Fruit fly (Drosophila melanogaster): Measurements from ENCODE around the gene Cpr62Bb.
A peak's percentile ranks its signal among the peaks of the same experiment; 100 is the strongest.

Cpr62Bb gene

DNA sequence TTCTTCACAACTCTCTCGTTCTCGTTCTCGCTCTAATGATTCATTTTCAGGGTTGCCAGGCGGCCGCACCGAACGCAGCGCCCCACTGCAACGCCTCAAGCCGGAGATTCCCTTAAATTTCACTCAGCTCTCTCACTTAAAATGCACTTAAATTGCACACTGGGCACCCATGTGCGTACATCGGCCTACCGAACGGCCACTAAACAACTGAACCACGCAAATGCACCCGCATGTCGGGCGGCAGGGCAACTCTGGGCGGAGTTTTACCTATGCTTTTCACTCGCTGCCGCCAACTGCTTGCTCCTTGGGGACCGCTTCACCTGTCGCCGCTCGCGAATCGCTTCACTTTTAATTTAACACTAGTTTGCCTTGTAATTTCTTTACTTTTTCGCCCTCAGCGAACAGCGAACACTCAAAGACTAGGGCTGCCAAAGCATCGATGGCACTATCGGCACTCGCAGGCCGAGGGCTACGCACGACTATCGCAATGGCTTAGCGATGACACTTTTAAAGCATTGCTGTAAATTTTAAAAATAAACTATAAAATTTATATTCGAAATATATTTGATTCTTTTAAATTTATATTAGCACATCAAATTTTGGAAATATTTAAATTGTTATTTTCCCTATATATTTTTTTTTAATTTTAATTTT, 27.0 kb upstream of the Cpr62Bb start, which contains the start of gene Rap1 (continued):
- TF ChIP-seq HmgD (GFP tag; optimal IDR thresholded peaks at IDR 0.05), result peak; percentile 13
- TF ChIP-seq CG15601 (tag; optimal IDR thresholded peaks at IDR 0.05), result no peak
- peak; percentile 56 for TF ChIP-seq CG7786 (GFP tag; optimal IDR thresholded peaks at IDR 0.05)
- peak; percentile 50 for TF ChIP-seq Hsf (GFP tag; optimal IDR thresholded peaks at IDR 0.05)
- TF ChIP-seq hkb (optimal IDR thresholded peaks at IDR 0.05), result no peak
- 0 out of 2 replicates have a peak, but pooled peaks have one; percentile 41 for TF ChIP-seq hkb (GFP tag; IDR thresholded peaks at IDR 0.05)
- TF ChIP-seq CG11247 (GFP tag; IDR thresholded peaks at IDR 0.05), result peak; percentile 84
- peak; percentile 29 for TF ChIP-seq fu2 (GFP tag; optimal IDR thresholded peaks at IDR 0.05)
- TF ChIP-seq CG9876 (GFP tag; optimal IDR thresholded peaks at IDR 0.05), result peak; percentile 42
- peak; percentile 71 for TF ChIP-seq tin (GFP tag; optimal IDR thresholded peaks at IDR 0.05)
- no peak for TF ChIP-seq CG30431 (GFP tag; optimal IDR thresholded peaks at IDR 0.05)
- TF ChIP-seq CG12659 (GFP tag; optimal IDR thresholded peaks at IDR 0.05), result peak; percentile 64
- TF ChIP-seq Adf1 (GFP tag; IDR thresholded peaks at IDR 0.05), result peak; percentile 36
- TF ChIP-seq Sox100B (GFP tag; optimal IDR thresholded peaks at IDR 0.05), result no peak
- TF ChIP-seq CG17612 (GFP tag; IDR thresholded peaks at IDR 0.05), result peak; percentile 42; the same call in 1 of the 2 replicates
- TF ChIP-seq bbx (GFP tag; IDR thresholded peaks at IDR 0.05; ENCODE audit: partially characterized antibody), result peak; percentile 90
- peak; percentile 44; the same call in 1 of the 2 replicates for TF ChIP-seq CG7372 (GFP tag; IDR thresholded peaks at IDR 0.05)
- TF ChIP-seq CG5180 (GFP tag; optimal IDR thresholded peaks at IDR 0.05), result no peak
- no peak for TF ChIP-seq tup (GFP tag; optimal IDR thresholded peaks at IDR 0.05)
- TF ChIP-seq Elba2 (GFP tag; optimal IDR thresholded peaks at IDR 0.05), result no peak
- peak; percentile 49 for TF ChIP-seq B-H1 (GFP tag; IDR thresholded peaks at IDR 0.05)
- no peak for TF ChIP-seq schlank (tag; optimal IDR thresholded peaks at IDR 0.05)
- TF ChIP-seq gt (GFP tag; IDR thresholded peaks at IDR 0.05), result peak; percentile 36; the same call in 1 of the 2 replicates
- TF ChIP-seq gcm2 (GFP tag; optimal IDR thresholded peaks at IDR 0.05), result no peak
- peak; percentile 12 for TF ChIP-seq CG11398 (GFP tag; optimal IDR thresholded peaks at IDR 0.05)
- TF ChIP-seq amos (GFP tag; IDR thresholded peaks at IDR 0.05; ENCODE audit: partially characterized antibody), result peak; percentile 96
- TF ChIP-seq pnt (GFP tag; optimal IDR thresholded peaks at IDR 0.05), result peak; percentile 64
- peak; percentile 72 for TF ChIP-seq MESR4 (GFP tag; optimal IDR thresholded peaks at IDR 0.05)
- peak; percentile 85 for TF ChIP-seq CG7963 (GFP tag; IDR thresholded peaks at IDR 0.05; ENCODE audit: partially characterized antibody)
- no peak for TF ChIP-seq sd (tag; optimal IDR thresholded peaks at IDR 0.05)
- TF ChIP-seq CG7357 (GFP tag; IDR thresholded peaks at IDR 0.05), result peak; percentile 15; the same call in 1 of the 3 replicates
- TF ChIP-seq Dp (GFP tag; optimal IDR thresholded peaks at IDR 0.05), result peak; percentile 25
- peak; percentile 75 for TF ChIP-seq Meics (GFP tag; optimal IDR thresholded peaks at IDR 0.05)
- no peak for TF ChIP-seq CG10462 (GFP tag; optimal IDR thresholded peaks at IDR 0.05)
- peak; percentile 86 for TF ChIP-seq CG9727 (GFP tag; optimal IDR thresholded peaks at IDR 0.05)
- peak; percentile 90 for TF ChIP-seq sob (GFP tag; IDR thresholded peaks at IDR 0.05)
- peak; percentile 58 for TF ChIP-seq CG10959 (GFP tag; IDR thresholded peaks at IDR 0.05)
- TF ChIP-seq CG10565 (GFP tag; optimal IDR thresholded peaks at IDR 0.05), result no peak
- peak; percentile 15 for TF ChIP-seq HmgZ (tag; optimal IDR thresholded peaks at IDR 0.05)
- TF ChIP-seq ken (GFP tag; IDR thresholded peaks at IDR 0.05), result peak; percentile 46; the same call in 2 of the 3 replicates
- no peak for TF ChIP-seq sqz (GFP tag; optimal IDR thresholded peaks at IDR 0.05)
- TF ChIP-seq Vsx1 (GFP tag; optimal IDR thresholded peaks at IDR 0.05), result no peak
- peak; percentile 51; the same call in 2 of the 3 replicates for TF ChIP-seq croc (GFP tag; conservative IDR thresholded peaks at IDR 0.05)
- TF ChIP-seq CG13775 (GFP tag; optimal IDR thresholded peaks at IDR 0.05), result peak; percentile 63
- peak; percentile 93 for TF ChIP-seq CG9932 (GFP tag; IDR thresholded peaks at IDR 0.05)
- peak; percentile 74 for TF ChIP-seq CG14667 (GFP tag; IDR thresholded peaks at IDR 0.05)
- TF ChIP-seq CG4424 (GFP tag; optimal IDR thresholded peaks at IDR 0.05), result peak; percentile 76
- TF ChIP-seq da (GFP tag; optimal IDR thresholded peaks at IDR 0.05), result no peak
- TF ChIP-seq wdn (GFP tag; IDR thresholded peaks at IDR 0.05), result peak; percentile 51; the same call in 1 of the 2 replicates
- TF ChIP-seq CG2875 (GFP tag; optimal IDR thresholded peaks at IDR 0.05), result peak; percentile 21
